Worm (Caenorhabditis elegans): Measurements from ENCODE around the gene gstk-1.

gstk-1 gene

DNA sequence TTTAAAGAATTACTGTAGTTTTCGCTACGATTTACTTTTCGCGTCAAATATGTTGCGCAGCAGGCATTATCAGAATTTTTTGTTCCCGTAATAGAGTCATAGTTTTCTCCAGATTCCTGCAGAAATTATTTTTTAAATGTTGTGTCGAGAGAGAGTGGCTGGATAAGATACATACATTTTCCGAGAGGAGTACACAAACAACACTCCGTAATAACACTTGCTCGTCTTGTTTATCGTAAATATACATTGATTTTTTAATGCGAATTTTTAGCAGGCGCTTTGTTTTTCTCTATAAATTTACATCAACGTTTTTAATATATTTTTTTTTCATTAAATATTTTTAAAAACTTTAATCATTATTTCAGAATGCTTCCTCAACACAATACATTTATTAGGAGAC is 12.5 kb downstream of the gstk-1 start, which contains the start of gene taf-8:
taf-8 (plus strand) TSS at position 360 of the 400 bp plus-strand sequence.
- TF ChIP-seq M03D4.4 (tag; optimal IDR thresholded peaks at IDR 0.05) (no peak), lsy-2 (tag; optimal IDR thresholded peaks at IDR 0.05) (peak; percentile 53), flh-1 (GFP tag; optimal IDR thresholded peaks at IDR 0.05) (no peak), lin-13 (tag; optimal IDR thresholded peaks at IDR 0.05) (no peak), nhr-237 (tag; optimal IDR thresholded peaks at IDR 0.05) (no peak), unc-39 (tag; optimal IDR thresholded peaks at IDR 0.05) (no peak), lin-32 (GFP tag; optimal IDR thresholded peaks at IDR 0.05) (no peak), ham-2 (GFP tag; optimal IDR thresholded peaks at IDR 0.05) (no peak), cnd-1 (tag; optimal IDR thresholded peaks at IDR 0.05) (no peak), mab-5 (tag; optimal IDR thresholded peaks at IDR 0.05) (no peak), ces-1 (GFP tag; optimal IDR thresholded peaks at IDR 0.05) (peak; percentile 69), pha-4 (tag; optimal IDR thresholded peaks at IDR 0.05) (peak; percentile 31), tbx-8 (GFP tag; optimal IDR thresholded peaks at IDR 0.05) (no peak), ztf-11 (tag; optimal IDR thresholded peaks at IDR 0.05) (no peak)

DNA sequence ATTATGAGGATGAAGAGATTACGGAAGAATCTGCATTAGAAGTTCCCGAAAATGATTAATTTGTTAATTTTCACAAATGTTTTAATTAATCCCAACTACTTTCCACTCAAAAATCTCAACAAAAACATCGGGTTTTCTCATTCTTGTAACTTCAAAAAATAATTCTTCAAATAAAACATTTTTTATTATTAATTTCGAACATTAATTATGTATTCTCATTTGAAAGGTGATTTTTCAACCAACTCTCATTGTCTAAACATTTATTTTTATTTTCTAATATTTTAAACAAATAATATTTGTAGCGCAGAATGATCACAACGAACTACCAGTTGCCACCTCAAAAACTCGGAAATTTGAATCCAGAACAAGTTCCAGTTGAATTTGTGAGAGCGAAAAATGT is 14.8 kb downstream of the gstk-1 start, which contains the start of gene ZK1320.7:
ZK1320.7 (plus strand) TSS at position 301 of the 400 bp plus-strand sequence.
- no peak for TF ChIP-seq mls-2 (tag; optimal IDR thresholded peaks at IDR 0.05)
- no peak for TF ChIP-seq hlh-1 (tag; optimal IDR thresholded peaks at IDR 0.05)
- TF ChIP-seq tbx-8 (GFP tag; optimal IDR thresholded peaks at IDR 0.05), result no peak
- TF ChIP-seq drap-1 (GFP tag; optimal IDR thresholded peaks at IDR 0.05), result no peak
- TF ChIP-seq nhr-28 (tag; optimal IDR thresholded peaks at IDR 0.05), result no peak
- TF ChIP-seq elt-1 (tag; optimal IDR thresholded peaks at IDR 0.05; ENCODE audit: borderline replicate concordance, insufficient read depth), result no peak
- TF ChIP-seq pha-4 (tag; optimal IDR thresholded peaks at IDR 0.05), result no peak
- no peak for TF ChIP-seq unc-62 (GFP tag; optimal IDR thresholded peaks at IDR 0.05)
- no peak for TF ChIP-seq sptf-1 (tag; optimal IDR thresholded peaks at IDR 0.05)
- TF ChIP-seq ztf-11 (tag; optimal IDR thresholded peaks at IDR 0.05), result no peak

DNA sequence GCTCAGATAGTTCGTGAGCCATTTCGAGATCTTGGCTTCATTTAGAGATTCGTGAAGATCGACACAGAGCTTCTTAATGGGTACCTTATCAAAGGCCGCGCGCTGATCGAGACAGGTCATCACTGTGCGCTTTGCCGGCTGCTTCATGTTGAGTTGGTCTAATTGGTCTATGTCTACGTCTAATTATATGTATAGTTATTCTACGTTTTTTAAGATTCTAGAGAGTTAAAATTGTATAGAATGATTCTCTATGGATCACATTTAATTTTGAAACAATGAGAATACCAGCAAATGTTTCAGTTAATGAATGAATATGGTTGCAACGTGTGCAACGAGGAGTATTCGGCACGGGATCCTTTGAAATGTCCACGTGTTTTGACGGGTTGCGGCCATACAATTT is 18.2 kb downstream of the gstk-1 start, which contains the start of gene arc-1:
arc-1 (plus strand) TSS at position 301 of the 400 bp plus-strand sequence.
- no peak for TF ChIP-seq ceh-83 (GFP tag; optimal IDR thresholded peaks at IDR 0.05)
- TF ChIP-seq ceh-39 (tag; optimal IDR thresholded peaks at IDR 0.05), result no peak
- TF ChIP-seq hlh-1 (tag; optimal IDR thresholded peaks at IDR 0.05), result no peak
- no peak for TF ChIP-seq mls-2 (tag; optimal IDR thresholded peaks at IDR 0.05)
- no peak for TF ChIP-seq blmp-1 (tag; optimal IDR thresholded peaks at IDR 0.05)
- TF ChIP-seq unc-39 (tag; optimal IDR thresholded peaks at IDR 0.05), result no peak
- TF ChIP-seq lsy-2 (tag; optimal IDR thresholded peaks at IDR 0.05), result no peak
- no peak for TF ChIP-seq unc-62 (GFP tag; optimal IDR thresholded peaks at IDR 0.05)
- TF ChIP-seq nhr-12 (tag; optimal IDR thresholded peaks at IDR 0.05), result no peak
- TF ChIP-seq elt-3 (tag; optimal IDR thresholded peaks at IDR 0.05), result no peak
- no peak for TF ChIP-seq ham-2 (GFP tag; optimal IDR thresholded peaks at IDR 0.05)
- TF ChIP-seq zip-8 (tag; optimal IDR thresholded peaks at IDR 0.05), result no peak
- TF ChIP-seq nhr-28 (tag; optimal IDR thresholded peaks at IDR 0.05), result no peak
- TF ChIP-seq ztf-11 (tag; optimal IDR thresholded peaks at IDR 0.05), result no peak
- TF ChIP-seq mab-5 (tag; optimal IDR thresholded peaks at IDR 0.05), result no peak
- TF ChIP-seq snpc-4 (tag; optimal IDR thresholded peaks at IDR 0.05), result no peak
- TF ChIP-seq mep-1 (tag; optimal IDR thresholded peaks at IDR 0.05), result no peak
- no peak for TF ChIP-seq elt-1 (tag; optimal IDR thresholded peaks at IDR 0.05; ENCODE audit: borderline replicate concordance, insufficient read depth)

DNA sequence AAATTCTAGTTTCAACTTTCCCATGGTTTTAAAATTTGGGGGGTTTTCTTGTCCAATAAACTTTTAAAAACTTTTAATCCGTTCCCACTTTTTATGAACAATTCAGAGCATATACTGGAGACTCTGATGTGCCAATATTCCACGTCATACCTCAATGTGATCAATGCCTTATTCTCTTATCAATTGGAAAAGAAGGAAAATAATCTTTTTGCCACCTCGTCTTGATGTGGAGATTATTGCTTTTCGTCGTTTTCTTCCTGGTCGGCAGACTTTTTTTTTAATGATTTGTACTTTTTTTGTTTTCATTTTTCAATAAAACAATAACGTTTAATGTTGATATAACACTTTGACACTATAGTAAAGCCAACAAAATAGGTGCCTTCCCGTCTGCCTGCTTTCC is 21.0 kb downstream of the gstk-1 start:
- no peak for TF ChIP-seq zip-8 (tag; optimal IDR thresholded peaks at IDR 0.05)
- no peak for TF ChIP-seq lsy-2 (tag; optimal IDR thresholded peaks at IDR 0.05)
- no peak for TF ChIP-seq nhr-2 (tag; optimal IDR thresholded peaks at IDR 0.05)
- no peak for TF ChIP-seq unc-120 (tag; optimal IDR thresholded peaks at IDR 0.05; ENCODE audit: poor library complexity, severe bottlenecking)
- TF ChIP-seq ces-1 (GFP tag; optimal IDR thresholded peaks at IDR 0.05), result no peak
- no peak for TF ChIP-seq ztf-11 (tag; optimal IDR thresholded peaks at IDR 0.05)

DNA sequence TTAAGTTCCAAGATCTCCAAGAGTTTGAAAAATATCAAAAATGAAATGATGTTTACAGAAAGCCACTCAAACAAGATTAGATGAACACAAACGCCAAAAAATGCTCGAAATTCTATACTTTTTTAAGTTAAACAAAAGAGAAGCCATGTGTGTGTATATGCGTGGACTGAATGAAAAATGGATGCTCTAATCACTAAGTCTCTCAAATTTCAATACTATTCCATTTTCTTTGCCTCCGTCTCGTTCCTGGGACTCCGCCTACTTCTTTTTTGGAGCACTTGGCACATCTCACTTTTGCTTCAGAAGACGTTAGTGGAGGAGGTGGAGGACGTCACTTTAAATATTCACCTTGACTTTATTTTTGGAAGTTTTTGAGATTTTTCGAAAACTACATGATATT is 23.3 kb downstream of the gstk-1 start:
- TF ChIP-seq ceh-83 (GFP tag; optimal IDR thresholded peaks at IDR 0.05) (no peak), mls-2 (tag; optimal IDR thresholded peaks at IDR 0.05) (no peak), lsy-2 (tag; optimal IDR thresholded peaks at IDR 0.05) (no peak), pha-4 (tag; optimal IDR thresholded peaks at IDR 0.05) (no peak), sem-2 (GFP tag; optimal IDR thresholded peaks at IDR 0.05) (no peak), flh-1 (GFP tag; optimal IDR thresholded peaks at IDR 0.05) (no peak), ceh-39 (tag; optimal IDR thresholded peaks at IDR 0.05) (no peak), nhr-237 (tag; optimal IDR thresholded peaks at IDR 0.05) (no peak)

Data from whole organism, mixed stage, embryonic.